Worm (Caenorhabditis elegans): ENCODE results near the gene C53D6.6.

- TF ChIP-seq hmbx-1 (tag; optimal IDR thresholded peaks at IDR 0.05): no peak
- TF ChIP-seq ets-7 (tag; optimal IDR thresholded peaks at IDR 0.05): no peak
- no peak for TF ChIP-seq sea-1 (GFP tag; conservative IDR thresholded peaks at IDR 0.05)
- TF ChIP-seq scrt-1 (GFP tag; IDR thresholded peaks at IDR 0.05): no peak
- TF ChIP-seq ama-1 (optimal IDR thresholded peaks at IDR 0.05): no peak
- TF ChIP-seq tra-4 (tag; optimal IDR thresholded peaks at IDR 0.05): no peak
- no peak for TF ChIP-seq ceh-13 (GFP tag; optimal IDR thresholded peaks at IDR 0.05)
- TF ChIP-seq flt-1 (GFP tag; IDR thresholded peaks at IDR 0.05): no peak
- no peak for TF ChIP-seq hnd-1 (tag; optimal IDR thresholded peaks at IDR 0.05)
- TF ChIP-seq B0310.2 (tag; optimal IDR thresholded peaks at IDR 0.05): no peak
- TF ChIP-seq aly-1 (tag; optimal IDR thresholded peaks at IDR 0.05): no peak
- TF ChIP-seq hmg-4 (GFP tag; optimal IDR thresholded peaks at IDR 0.05): no peak
- no peak for TF ChIP-seq tbx-11 (GFP tag; IDR thresholded peaks at IDR 0.05)
- TF ChIP-seq F13C5.2 (tag; optimal IDR thresholded peaks at IDR 0.05): no peak
Observed at ce11 chrIV:8992786-8993185, 39.7 kb downstream of the C53D6.6 start, which contains the start of gene mltn-12.

Data from whole organism, early embryonic.